Fruit fly (Drosophila melanogaster): Measurements from ENCODE around the gene CG10098.

Gene CG10098

dm6 chr3R:7122172-7123072, 1.9 kb upstream of the CG10098 start (continued):
- TF ChIP-seq tll (GFP tag; optimal IDR thresholded peaks at IDR 0.05): peak in 1 of 2 experiments; percentile 18
- no peak for TF ChIP-seq klu (GFP tag; IDR thresholded peaks at IDR 0.05)
- TF ChIP-seq seq (GFP tag; IDR thresholded peaks at IDR 0.05): peak; percentile 8; the same call in 1 of the 2 replicates
- TF ChIP-seq croc (GFP tag; conservative IDR thresholded peaks at IDR 0.05): no peak
- TF ChIP-seq CG10565 (GFP tag; optimal IDR thresholded peaks at IDR 0.05): no peak
- no peak for TF ChIP-seq inv (GFP tag; IDR thresholded peaks at IDR 0.05; ENCODE audit: partially characterized antibody)
- TF ChIP-seq CG3847 (GFP tag; IDR thresholded peaks at IDR 0.05): no peak
- no peak for TF ChIP-seq ap (GFP tag; IDR thresholded peaks at IDR 0.05)
- TF ChIP-seq bigmax (GFP tag; optimal IDR thresholded peaks at IDR 0.05): no peak
- TF ChIP-seq ERR (GFP tag; optimal IDR thresholded peaks at IDR 0.05): no peak
- TF ChIP-seq CG6683 (GFP tag; optimal IDR thresholded peaks at IDR 0.05): no peak
- no peak for TF ChIP-seq E2f2 (GFP tag; IDR thresholded peaks at IDR 0.05)
- TF ChIP-seq CG10959 (GFP tag; IDR thresholded peaks at IDR 0.05): no peak
- TF ChIP-seq tin (GFP tag; optimal IDR thresholded peaks at IDR 0.05): no peak
- peak; percentile 45 for TF ChIP-seq Vsx1 (GFP tag; optimal IDR thresholded peaks at IDR 0.05)
- peak; percentile 37; the same call in 1 of the 2 replicates for TF ChIP-seq CG9215 (GFP tag; IDR thresholded peaks at IDR 0.05)
- TF ChIP-seq tap (tag; optimal IDR thresholded peaks at IDR 0.05): no peak
- no peak for TF ChIP-seq Pdp1 (GFP tag; optimal IDR thresholded peaks at IDR 0.05)
- no peak for TF ChIP-seq CG1832 (GFP tag; optimal IDR thresholded peaks at IDR 0.05)
- TF ChIP-seq usp (GFP tag; optimal IDR thresholded peaks at IDR 0.05): no peak
- TF ChIP-seq CG17802 (tag; optimal IDR thresholded peaks at IDR 0.05): peak; percentile 18
- TF ChIP-seq Lim3 (GFP tag; IDR thresholded peaks at IDR 0.05): no peak
- 0 out of 2 replicates have a peak, but pooled peaks have one; percentile 39 for TF ChIP-seq chm (GFP tag; IDR thresholded peaks at IDR 0.05)
- no peak for TF ChIP-seq CG17328 (GFP tag; IDR thresholded peaks at IDR 0.05)
- TF ChIP-seq CG11695 (GFP tag; IDR thresholded peaks at IDR 0.05): 0 out of 3 replicates have a peak, but pooled peaks have one; percentile 30
- no peak for TF ChIP-seq Xbp1 (GFP tag; optimal IDR thresholded peaks at IDR 0.05)
- TF ChIP-seq CG15479 (GFP tag; optimal IDR thresholded peaks at IDR 0.05): no peak
- TF ChIP-seq Sox100B (GFP tag; optimal IDR thresholded peaks at IDR 0.05): peak; percentile 13
- TF ChIP-seq CG11398 (GFP tag; optimal IDR thresholded peaks at IDR 0.05): no peak
- no peak for TF ChIP-seq CG5245 (GFP tag; optimal IDR thresholded peaks at IDR 0.05)
- TF ChIP-seq CG12236 (GFP tag; optimal IDR thresholded peaks at IDR 0.05): no peak
- TF ChIP-seq CG6791 (GFP tag; IDR thresholded peaks at IDR 0.05; ENCODE audit: partially characterized antibody): no peak
- TF ChIP-seq prd (optimal IDR thresholded peaks at IDR 0.05): no peak
- TF ChIP-seq prd (GFP tag; IDR thresholded peaks at IDR 0.05): no peak
- TF ChIP-seq h (optimal IDR thresholded peaks at IDR 0.05): no peak
- no peak for TF ChIP-seq CG7745 (tag; optimal IDR thresholded peaks at IDR 0.05)
- TF ChIP-seq eve (GFP tag; optimal IDR thresholded peaks at IDR 0.05): no peak
- TF ChIP-seq Kr (GFP tag; optimal IDR thresholded peaks at IDR 0.05): peak; percentile 50
- no peak for TF ChIP-seq CG17912 (GFP tag; optimal IDR thresholded peaks at IDR 0.05)
- no peak for TF ChIP-seq Taf1 (GFP tag; IDR thresholded peaks at IDR 0.05)
- TF ChIP-seq CG34376 (GFP tag; optimal IDR thresholded peaks at IDR 0.05): no peak
- no peak for TF ChIP-seq vnd (GFP tag; IDR thresholded peaks at IDR 0.05; ENCODE audit: partially characterized antibody)
- no peak for TF ChIP-seq Abd-B (GFP tag; optimal IDR thresholded peaks at IDR 0.05)
- no peak for TF ChIP-seq Ets65A (GFP tag)
- no peak for TF ChIP-seq pfk (GFP tag; optimal IDR thresholded peaks at IDR 0.05)
- no peak for TF ChIP-seq HmgZ (tag; optimal IDR thresholded peaks at IDR 0.05)
- TF ChIP-seq Trl (optimal IDR thresholded peaks at IDR 0.05): peak in 1 of 2 experiments; percentile 5
- TF ChIP-seq Trl (GFP tag; optimal IDR thresholded peaks at IDR 0.05): no peak
- TF ChIP-seq CG3407 (GFP tag; optimal IDR thresholded peaks at IDR 0.05): no peak
- no peak for TF ChIP-seq CG11247 (GFP tag; IDR thresholded peaks at IDR 0.05)
